Worm (Caenorhabditis elegans) whole organism, late embryonic: ENCODE data around the gene vps-36.

Experiments used
- ceh-14 ChIP-seq: sonication (generic microtip); optimal IDR thresholded peaks from 2 replicates; lab custom pipeline; 2016; ENCODE audit warnings: missing genotype, missing genetic modification characterization, missing compliant biosample characterization
- ets-4 ChIP-seq: sonication (generic microtip); optimal IDR thresholded peaks from 2 replicates; lab custom pipeline; 2016; ENCODE audit warnings: missing genetic modification characterization, missing compliant biosample characterization
- fkh-10 ChIP-seq: fragments of 150-350 bp; optimal IDR thresholded peaks from 2 replicates; lab custom pipeline; 2014; ENCODE audit warnings: missing biosample characterization, missing genetic modification reagents, missing genetic modification characterization
- nfya-1 ChIP-seq: sonication (generic microtip); optimal IDR thresholded peaks from 2 replicates; lab custom pipeline; 2017; ENCODE audit warnings: missing genetic modification characterization, mild to moderate bottlenecking, missing compliant biosample characterization, antibody characterized with exemption, moderate library complexity
- nhr-11 ChIP-seq: fragments of 150-350 bp; optimal IDR thresholded peaks from 2 replicates; lab custom pipeline; 2014; ENCODE audit warnings: missing biosample characterization, missing genetic modification characterization
- pha-4 ChIP-seq: fragments of 150-350 bp; optimal IDR thresholded peaks from 2 replicates; lab custom pipeline; 2018; ENCODE audit warnings: missing biosample characterization, missing genetic modification reagents, missing genetic modification characterization
- ref-2 ChIP-seq: sonication (generic microtip); optimal IDR thresholded peaks from 2 replicates; lab custom pipeline; 2016; ENCODE audit warnings: missing genetic modification characterization, missing compliant biosample characterization
- sdc-2 ChIP-seq: sonication (generic microtip); optimal IDR thresholded peaks from 2 replicates; lab custom pipeline; 2016; ENCODE audit warnings: missing genotype, missing genetic modification characterization, missing compliant biosample characterization

DNA sequence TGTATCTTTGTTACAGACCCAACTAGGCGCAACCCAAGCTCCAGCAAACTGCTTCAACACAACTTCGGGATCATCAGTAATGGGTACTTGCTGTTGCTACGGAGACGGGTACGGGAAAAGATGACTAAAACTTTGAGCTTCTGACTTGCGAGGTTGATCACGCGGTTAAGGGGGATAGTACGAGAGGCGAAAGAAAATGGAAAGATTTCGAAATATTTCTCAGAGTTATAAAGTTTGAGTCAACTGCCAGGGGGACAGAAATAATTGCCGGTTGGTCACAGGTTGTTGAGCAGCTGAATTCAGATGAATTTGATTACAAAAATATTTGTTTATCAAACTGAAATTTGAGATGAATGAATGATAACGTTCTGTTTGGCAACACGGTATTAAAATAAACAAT lies 34.8 kb downstream of the vps-36 start:
- TF ChIP-seq nhr-11 (tag; lab: Kevin White, UChicago) (no peak), fkh-10 (no peak), nfya-1 (tag; lab: Kevin White, UChicago) (no peak), ceh-14 (tag; lab: Kevin White, UChicago) (no peak), ets-4 (tag; lab: Kevin White, UChicago) (no peak), pha-4 (tag; lab: Kevin White, UChicago) (no peak), sdc-2 (tag; lab: Kevin White, UChicago) (no peak), ref-2 (no peak)
